Worm (Caenorhabditis elegans): ENCODE measurements around the gene pqbp-1.1.
A peak's percentile ranks its signal among the peaks of the same experiment; 100 is the strongest.

The pqbp-1.1 gene

DNA sequence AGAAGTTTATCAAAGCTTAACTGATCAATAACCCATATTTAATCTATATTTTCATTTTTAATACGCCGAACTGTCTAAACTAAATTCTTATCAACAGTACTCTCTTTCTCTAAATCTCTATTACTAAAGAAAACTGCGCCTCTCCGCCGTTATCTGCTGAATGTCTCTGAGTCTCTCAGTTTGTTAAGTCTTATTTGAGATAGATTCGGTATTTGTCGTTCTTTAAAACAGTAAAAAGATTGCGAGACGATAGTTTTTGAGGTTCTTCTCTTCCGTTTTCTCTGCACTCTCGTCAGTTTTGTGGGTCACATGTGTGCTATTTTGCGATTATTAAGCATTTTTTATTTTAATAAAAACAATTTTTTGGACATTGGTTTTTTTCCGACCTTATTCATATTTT is 12.7 kb upstream of the pqbp-1.1 start, which contains the start of gene sma-10:
sma-10 (plus strand) TSS at position 236 of the 400 bp plus-strand sequence.
- no peak for TF ChIP-seq Y55F3AM.14 (GFP tag; optimal IDR thresholded peaks at IDR 0.05)
- no peak for TF ChIP-seq ceh-16 (tag; optimal IDR thresholded peaks at IDR 0.05)
- no peak for TF ChIP-seq lin-11 (tag; optimal IDR thresholded peaks at IDR 0.05)
- TF ChIP-seq zag-1 (tag; optimal IDR thresholded peaks at IDR 0.05) = no peak
- peak; percentile 82 for TF ChIP-seq crh-2 (tag; optimal IDR thresholded peaks at IDR 0.05)
- TF ChIP-seq ZK546.5 (tag; optimal IDR thresholded peaks at IDR 0.05) = no peak
- no peak for TF ChIP-seq nhr-6 (tag; optimal IDR thresholded peaks at IDR 0.05)
- peak; percentile 39 for TF ChIP-seq nhr-25 (tag; optimal IDR thresholded peaks at IDR 0.05)
- no peak for TF ChIP-seq nhr-11 (tag; optimal IDR thresholded peaks at IDR 0.05)
- TF ChIP-seq nhr-21 (tag; optimal IDR thresholded peaks at IDR 0.05) = peak; percentile 37
- TF ChIP-seq sma-3 (GFP tag; optimal IDR thresholded peaks at IDR 0.05) = peak; percentile 82
- no peak for TF ChIP-seq nhr-237 (tag; optimal IDR thresholded peaks at IDR 0.05)
- TF ChIP-seq fos-1 (tag; optimal IDR thresholded peaks at IDR 0.05) = peak; percentile 93
- no peak for TF ChIP-seq aly-2 (tag; optimal IDR thresholded peaks at IDR 0.05)
- TF ChIP-seq peb-1 (tag; optimal IDR thresholded peaks at IDR 0.05) = no peak
- TF ChIP-seq nhr-129 (tag; optimal IDR thresholded peaks at IDR 0.05) = peak; percentile 31
- TF ChIP-seq dmd-4 (tag; optimal IDR thresholded peaks at IDR 0.05) = no peak
- peak; percentile 91 for TF ChIP-seq sma-9 (GFP tag; optimal IDR thresholded peaks at IDR 0.05)
- TF ChIP-seq sma-9 (tag; optimal IDR thresholded peaks at IDR 0.05) = no peak
- TF ChIP-seq gmeb-1 (tag; optimal IDR thresholded peaks at IDR 0.05) = peak; percentile 71
- TF ChIP-seq skn-1 (tag; optimal IDR thresholded peaks at IDR 0.05) = no peak
- peak; percentile 51 for TF ChIP-seq F13H6.1 (tag; optimal IDR thresholded peaks at IDR 0.05)
- TF ChIP-seq unc-62 (GFP tag; optimal IDR thresholded peaks at IDR 0.05) = no peak
- TF ChIP-seq elt-1 (tag; optimal IDR thresholded peaks at IDR 0.05) = no peak
- TF ChIP-seq C34F6.9 (tag; optimal IDR thresholded peaks at IDR 0.05) = peak; percentile 3
- TF ChIP-seq R02D3.7 (tag; optimal IDR thresholded peaks at IDR 0.05) = no peak

DNA sequence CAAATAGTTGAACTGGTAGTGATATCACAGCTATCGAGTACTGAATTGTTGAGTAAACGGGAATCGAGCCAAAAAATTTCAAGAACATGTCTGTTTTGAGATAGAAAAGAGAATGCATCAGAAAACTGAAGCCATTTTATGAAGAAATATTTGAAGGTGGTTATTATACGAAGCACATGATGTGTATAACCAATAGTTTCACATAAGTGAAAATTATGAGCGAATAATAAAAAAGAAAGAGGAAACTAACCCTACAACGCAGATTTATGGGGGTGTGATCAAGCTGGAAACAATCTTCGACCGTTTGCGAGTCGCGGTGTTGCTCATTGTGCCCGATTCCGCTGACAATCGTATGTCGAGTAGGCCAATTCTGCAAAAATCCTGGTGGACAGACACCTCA is 11.8 kb upstream of the pqbp-1.1 start, which contains the start of gene srh-282:
srh-282 (minus strand) TSS at position 101 of the 400 bp plus-strand sequence.
- no peak for TF ChIP-seq Y55F3AM.14 (GFP tag; optimal IDR thresholded peaks at IDR 0.05)
- TF ChIP-seq C34F6.9 (tag; optimal IDR thresholded peaks at IDR 0.05) = no peak
- no peak for TF ChIP-seq nhr-12 (tag; optimal IDR thresholded peaks at IDR 0.05)
- no peak for TF ChIP-seq nhr-21 (tag; optimal IDR thresholded peaks at IDR 0.05)
- TF ChIP-seq ceh-16 (tag; optimal IDR thresholded peaks at IDR 0.05) = no peak
- no peak for TF ChIP-seq nhr-11 (tag; optimal IDR thresholded peaks at IDR 0.05)
- TF ChIP-seq sma-3 (GFP tag; optimal IDR thresholded peaks at IDR 0.05) = no peak

DNA sequence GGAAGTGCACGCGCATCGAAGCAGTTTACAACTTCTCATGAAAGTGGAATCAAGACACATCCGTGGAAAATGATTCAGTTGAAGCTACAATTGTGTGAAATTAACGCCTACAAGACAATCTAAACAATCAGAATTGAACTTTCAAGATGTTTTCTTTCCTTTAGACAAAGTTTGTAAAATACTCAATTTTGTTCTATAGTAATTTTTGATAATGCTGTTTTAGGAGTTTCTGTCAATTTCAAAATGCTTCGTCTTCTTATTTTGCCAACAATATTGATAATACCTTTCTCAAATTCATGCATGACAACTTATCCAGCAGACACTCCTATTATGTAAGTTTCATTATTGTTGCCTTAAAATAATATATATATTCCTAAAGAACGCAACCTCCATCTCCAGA is 7.6 kb upstream of the pqbp-1.1 start, which contains the start of gene T21D12.11:
T21D12.11 (plus strand) TSS at position 301 of the 400 bp plus-strand sequence.
- no peak for TF ChIP-seq unc-62 (GFP tag; optimal IDR thresholded peaks at IDR 0.05)
- TF ChIP-seq C34F6.9 (tag; optimal IDR thresholded peaks at IDR 0.05) = no peak
- no peak for TF ChIP-seq F13H6.1 (tag; optimal IDR thresholded peaks at IDR 0.05)
- TF ChIP-seq sma-3 (GFP tag; optimal IDR thresholded peaks at IDR 0.05) = no peak
- no peak for TF ChIP-seq blmp-1 (tag; optimal IDR thresholded peaks at IDR 0.05; ENCODE audit: insufficient read depth)
- TF ChIP-seq ztf-4 (tag; optimal IDR thresholded peaks at IDR 0.05) = no peak
- TF ChIP-seq ztf-11 (tag; optimal IDR thresholded peaks at IDR 0.05) = no peak
- no peak for TF ChIP-seq fos-1 (tag; optimal IDR thresholded peaks at IDR 0.05)
- no peak for TF ChIP-seq nhr-237 (tag; optimal IDR thresholded peaks at IDR 0.05)
- TF ChIP-seq sem-4 (tag; optimal IDR thresholded peaks at IDR 0.05) = no peak
- TF ChIP-seq snpc-4 (tag; optimal IDR thresholded peaks at IDR 0.05) = no peak
- TF ChIP-seq skn-1 (tag; optimal IDR thresholded peaks at IDR 0.05) = no peak
- TF ChIP-seq lin-11 (tag; optimal IDR thresholded peaks at IDR 0.05) = no peak
- no peak for TF ChIP-seq nhr-12 (tag; optimal IDR thresholded peaks at IDR 0.05)
- TF ChIP-seq nhr-21 (tag; optimal IDR thresholded peaks at IDR 0.05) = no peak
- no peak for TF ChIP-seq peb-1 (tag; optimal IDR thresholded peaks at IDR 0.05)
- TF ChIP-seq mbf-1 (tag; optimal IDR thresholded peaks at IDR 0.05) = no peak
- no peak for TF ChIP-seq mab-5 (tag; optimal IDR thresholded peaks at IDR 0.05)
- TF ChIP-seq lsy-2 (tag; optimal IDR thresholded peaks at IDR 0.05) = no peak

DNA sequence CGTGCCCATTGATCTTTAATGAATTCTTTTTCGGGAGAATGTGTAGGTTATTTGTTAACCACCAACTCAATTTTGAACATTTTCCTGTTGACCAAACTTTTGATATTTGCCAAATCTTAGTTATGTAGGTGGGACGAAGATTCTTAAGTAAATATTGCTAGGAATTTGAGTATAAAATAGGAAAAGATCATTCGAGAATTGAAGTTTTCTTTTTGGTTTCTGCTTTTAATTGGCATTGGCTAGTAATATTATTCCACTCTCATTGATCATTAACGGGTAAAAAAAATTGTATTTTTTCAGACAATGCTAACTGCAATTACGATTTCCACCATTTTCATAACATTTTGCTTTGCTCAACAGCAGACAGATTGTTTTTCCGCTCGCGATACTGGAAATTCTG is 4.7 kb upstream of the pqbp-1.1 start, which contains the start of gene T21D12.12:
T21D12.12 (plus strand) TSS at position 301 of the 400 bp plus-strand sequence.
- TF ChIP-seq mbf-1 (tag; optimal IDR thresholded peaks at IDR 0.05) = no peak
- no peak for TF ChIP-seq ztf-11 (tag; optimal IDR thresholded peaks at IDR 0.05)
- no peak for TF ChIP-seq ztf-4 (tag; optimal IDR thresholded peaks at IDR 0.05)
- no peak for TF ChIP-seq nhr-10 (tag; optimal IDR thresholded peaks at IDR 0.05)
- TF ChIP-seq ceh-16 (tag; optimal IDR thresholded peaks at IDR 0.05) = no peak
- TF ChIP-seq sem-4 (tag; optimal IDR thresholded peaks at IDR 0.05) = no peak
- TF ChIP-seq aly-2 (tag; optimal IDR thresholded peaks at IDR 0.05) = no peak
- no peak for TF ChIP-seq nhr-12 (tag; optimal IDR thresholded peaks at IDR 0.05)
- no peak for TF ChIP-seq lin-39 (tag; optimal IDR thresholded peaks at IDR 0.05)
- no peak for TF ChIP-seq dmd-4 (tag; optimal IDR thresholded peaks at IDR 0.05)
- no peak for TF ChIP-seq fos-1 (tag; optimal IDR thresholded peaks at IDR 0.05)
- TF ChIP-seq crh-2 (tag; optimal IDR thresholded peaks at IDR 0.05) = no peak
- no peak for TF ChIP-seq Y55F3AM.14 (GFP tag; optimal IDR thresholded peaks at IDR 0.05)
- no peak for TF ChIP-seq nhr-237 (tag; optimal IDR thresholded peaks at IDR 0.05)
- TF ChIP-seq nhr-21 (tag; optimal IDR thresholded peaks at IDR 0.05) = no peak
